Worm (Caenorhabditis elegans) whole organism, late embryonic: ENCODE measurements around the gene C54F6.17.

Source experiments
- ceh-9 ChIP-seq: sonication (generic microtip); optimal IDR thresholded peaks from 2 replicates; lab custom pipeline; 2016; ENCODE audit warnings: mild to moderate bottlenecking, missing genetic modification characterization, inconsistent platforms, missing compliant biosample characterization
- dmd-4 ChIP-seq: sonication (generic microtip); optimal IDR thresholded peaks from 2 replicates; lab custom pipeline; 2016; ENCODE audit warnings: borderline replicate concordance, missing genetic modification characterization, missing compliant biosample characterization
- elt-2 ChIP-seq: sonication (generic microtip); optimal IDR thresholded peaks from 2 replicates; lab custom pipeline; 2016; ENCODE audit warnings: missing genetic modification reagents, missing genetic modification characterization, missing compliant biosample characterization
- fax-1 ChIP-seq: sonication (generic microtip); optimal IDR thresholded peaks from 2 replicates; lab custom pipeline; 2016; ENCODE audit warnings: missing genotype, missing genetic modification characterization, missing compliant biosample characterization
- fkh-10 ChIP-seq: fragments of 150-350 bp; optimal IDR thresholded peaks from 2 replicates; lab custom pipeline; 2014; ENCODE audit warnings: missing biosample characterization, missing genetic modification reagents, missing genetic modification characterization
- nfya-1 ChIP-seq: sonication (generic microtip); optimal IDR thresholded peaks from 2 replicates; lab custom pipeline; 2017; ENCODE audit warnings: missing genetic modification characterization, mild to moderate bottlenecking, missing compliant biosample characterization, antibody characterized with exemption, moderate library complexity
- nhr-232 ChIP-seq: sonication (generic microtip); optimal IDR thresholded peaks from 2 replicates; lab custom pipeline; 2016; ENCODE audit warnings: missing genetic modification characterization, missing compliant biosample characterization
- pqm-1 ChIP-seq: sonication (generic microtip); optimal IDR thresholded peaks from 2 replicates; lab custom pipeline; 2016; ENCODE audit warnings: missing genetic modification characterization, missing compliant biosample characterization
- rnt-1 ChIP-seq: sonication (generic microtip); optimal IDR thresholded peaks from 2 replicates; lab custom pipeline; 2016; ENCODE audit warnings: missing genetic modification characterization, missing compliant biosample characterization
- sdc-2 ChIP-seq: sonication (generic microtip); optimal IDR thresholded peaks from 2 replicates; lab custom pipeline; 2016; ENCODE audit warnings: missing genotype, missing genetic modification characterization, missing compliant biosample characterization
- unc-86 ChIP-seq: sonication (generic microtip); optimal IDR thresholded peaks from 2 replicates; lab custom pipeline; 2016; ENCODE audit warnings: missing genetic modification characterization, missing compliant biosample characterization

DNA sequence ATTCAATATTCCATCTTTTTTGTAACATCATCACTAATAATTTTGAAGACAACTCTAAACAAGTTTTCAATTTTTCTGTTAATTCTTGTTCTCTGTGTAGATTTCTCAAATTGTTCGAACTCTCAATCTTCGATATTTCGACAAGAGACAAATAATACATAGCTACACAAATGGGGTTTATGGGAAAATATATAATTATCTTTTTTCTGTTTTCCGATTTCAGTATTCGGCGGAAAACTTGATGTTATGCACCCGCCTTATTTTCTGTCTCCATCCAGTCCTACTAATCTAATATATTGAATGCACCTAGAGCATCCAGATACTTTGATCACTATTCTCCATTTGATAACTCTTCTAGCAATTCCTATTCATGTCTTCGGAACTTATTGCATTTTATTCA, 11.8 kb downstream of the C54F6.17 start, which contains the start of gene srh-268:
- TF ChIP-seq elt-2: no peak
- no peak for TF ChIP-seq fax-1 (tag; lab: Kevin White, UChicago)
- TF ChIP-seq pqm-1 (tag; lab: Kevin White, UChicago): no peak
- no peak for TF ChIP-seq dmd-4
- TF ChIP-seq unc-86 (tag; lab: Kevin White, UChicago): no peak
- no peak for TF ChIP-seq fkh-10 (GFP tag; lab: Kevin White, UChicago)
- TF ChIP-seq nhr-232 (tag; lab: Kevin White, UChicago): no peak
- no peak for TF ChIP-seq ceh-9 (tag; lab: Kevin White, UChicago)
- no peak for TF ChIP-seq rnt-1 (tag; lab: Kevin White, UChicago)
- TF ChIP-seq nfya-1 (tag; lab: Kevin White, UChicago): no peak
- TF ChIP-seq sdc-2 (tag; lab: Kevin White, UChicago): no peak
